Fruit fly (Drosophila melanogaster) whole organism, larva: ENCODE results near the gene CRAT.

Experiments
- noc ChIP-seq: fragments of 200-800 bp; sonication (Bioruptor generic); optimal IDR thresholded peaks from 3 replicates; lab custom pipeline; 2019; ENCODE audit warnings: missing biosample characterization, mild to moderate bottlenecking, missing genetic modification characterization, moderate library complexity

Gene CRAT

dm6 chr3R:6383466-6383769, 7.6 kb upstream of the CRAT start:
- TF ChIP-seq noc (tag; lab: Kevin White, UChicago) = no peak

- no peak for TF ChIP-seq noc (tag; lab: Kevin White, UChicago)
These were observed 7.1 kb upstream of the CRAT start, which contains the start of gene gzl for dm6 chr3R:6382733-6383465. Gene gzl (plus strand): TSS chr3R:6382914.

- no peak for TF ChIP-seq noc (tag; lab: Kevin White, UChicago)
These were observed 5.9 kb upstream of the CRAT start for dm6 chr3R:6381784-6382183.

dm6 chr3R:6380129-6380528, 4.3 kb upstream of the CRAT start, which contains the start of the genes CG1024 and TfIIFalpha:
Gene CG1024 (minus strand): TSS chr3R:6380328.
Gene TfIIFalpha (plus strand): TSS chr3R:6380467.
- no peak for TF ChIP-seq noc (tag; lab: Kevin White, UChicago)

dm6 chr3R:6377497-6377896, 1.7 kb upstream of the CRAT start, which contains the start of gene CG42537:
Gene CG42537 (plus strand): TSS chr3R:6377797.
- no peak for TF ChIP-seq noc (tag; lab: Kevin White, UChicago)

dm6 chr3R:6374307-6374574, 1.6 kb downstream of the CRAT start, which contains the start of gene CG42564:
Gene CG42564 (plus strand): TSS chr3R:6374475.
- TF ChIP-seq noc (tag; lab: Kevin White, UChicago) = no peak

DNA sequence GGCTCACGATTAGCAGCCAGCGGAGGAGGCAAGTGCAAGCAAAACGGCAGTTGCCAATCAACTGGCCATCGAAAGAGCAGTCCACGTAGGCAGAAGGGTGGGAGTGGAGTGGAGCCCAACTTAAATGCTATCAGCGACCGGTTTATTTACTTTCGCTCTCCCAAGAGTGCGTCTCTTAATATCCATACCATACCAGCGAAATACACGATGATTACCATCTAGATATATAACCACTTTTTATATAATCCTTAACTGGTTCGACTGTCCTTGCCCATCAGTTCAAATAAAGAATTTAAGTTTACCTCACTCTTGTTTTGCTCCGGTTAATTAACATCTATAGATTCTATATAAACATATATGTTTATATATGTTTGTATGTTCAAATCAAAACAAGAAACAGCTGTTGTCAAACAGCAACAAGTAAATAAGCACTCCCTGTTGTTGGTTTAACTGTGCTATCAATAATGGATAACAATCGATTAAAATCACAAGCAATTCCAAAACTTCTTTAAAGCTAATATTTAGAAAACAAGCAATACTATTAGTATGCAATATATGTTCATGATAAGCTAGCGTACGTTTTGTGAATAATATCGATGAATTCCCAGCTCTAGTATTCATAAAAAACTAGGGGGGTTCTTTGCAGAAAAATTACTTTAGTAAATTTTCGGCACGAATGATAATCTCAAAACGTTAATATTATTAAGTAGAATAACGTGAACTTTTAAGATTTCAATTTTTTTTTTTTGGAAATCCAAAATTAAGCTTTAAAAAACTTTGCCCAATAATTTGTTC, 2.1 kb downstream of the CRAT start:
- peak; percentile 21 for TF ChIP-seq noc (tag; lab: Kevin White, UChicago)

DNA sequence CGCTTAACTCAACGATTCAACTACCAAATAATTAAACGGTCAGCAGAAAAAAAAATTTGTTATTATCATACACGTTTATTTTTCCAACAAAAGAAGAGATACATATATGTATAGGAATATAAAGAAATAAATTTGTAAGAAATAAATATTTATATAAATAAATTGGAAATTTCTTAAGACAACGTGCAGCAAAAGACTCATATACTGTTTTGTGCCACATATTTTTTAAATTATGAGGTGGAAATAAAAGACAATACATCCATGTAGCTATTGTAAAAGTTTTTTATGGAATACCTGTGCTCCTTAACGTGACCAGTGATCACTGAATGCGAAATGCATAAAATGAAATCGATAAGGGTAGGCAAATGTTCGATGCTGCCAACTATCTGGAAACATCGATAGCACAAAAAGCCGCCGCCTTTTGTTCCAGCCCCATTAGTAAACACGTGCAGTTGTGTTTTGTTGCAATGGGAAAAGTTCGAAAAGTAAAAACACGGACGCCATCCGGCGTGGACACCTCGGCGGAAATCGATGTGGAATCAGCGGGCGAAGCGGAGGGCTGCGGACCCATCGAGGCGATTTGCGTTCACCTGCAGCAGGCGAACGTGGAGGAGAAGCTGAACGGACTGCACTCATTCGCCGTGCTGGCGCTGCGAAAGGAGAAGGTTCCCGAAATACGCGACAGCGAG, 7.2 kb downstream of the CRAT start, which contains the start of gene CG10286:
TSS of gene CG10286 (plus strand) at position 416 of the 689 bp plus-strand sequence.
- TF ChIP-seq noc (tag; lab: Kevin White, UChicago) = no peak

- TF ChIP-seq noc (tag; lab: Kevin White, UChicago) = no peak
These were observed 7.7 kb downstream of the CRAT start, which contains the start of gene CG42724 for dm6 chr3R:6368100-6368499. Gene CG42724 (minus strand): TSS chr3R:6368288.

dm6 chr3R:6354408-6354807, 21.4 kb downstream of the CRAT start:
- TF ChIP-seq noc (tag; lab: Kevin White, UChicago) = no peak

dm6 chr3R:6353624-6354352, 22.1 kb downstream of the CRAT start:
- TF ChIP-seq noc (tag; lab: Kevin White, UChicago) = peak; percentile 91

dm6 chr3R:6352893-6353623, 22.8 kb downstream of the CRAT start:
- peak; percentile 15 for TF ChIP-seq noc (tag; lab: Kevin White, UChicago)

DNA sequence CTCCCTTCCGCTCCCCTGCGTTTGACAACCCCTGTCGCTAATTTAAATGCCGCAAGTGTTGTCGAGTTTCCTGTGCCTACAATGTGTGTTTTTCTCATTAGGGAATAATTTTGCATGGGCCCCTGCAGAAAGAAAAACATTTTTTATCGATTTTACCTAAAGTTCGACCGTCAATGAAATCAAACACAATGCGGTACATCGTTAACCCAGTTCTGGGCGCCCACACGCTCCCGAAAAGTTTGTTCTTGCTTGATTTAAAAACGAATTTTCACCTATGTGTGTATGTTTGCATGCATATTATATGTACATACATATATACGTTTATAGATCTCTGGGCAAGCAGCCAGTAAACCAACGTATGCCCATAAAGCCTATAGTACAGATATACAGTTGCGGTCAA, 23.4 kb downstream of the CRAT start:
- TF ChIP-seq noc (tag; lab: Kevin White, UChicago) = no peak

DNA sequence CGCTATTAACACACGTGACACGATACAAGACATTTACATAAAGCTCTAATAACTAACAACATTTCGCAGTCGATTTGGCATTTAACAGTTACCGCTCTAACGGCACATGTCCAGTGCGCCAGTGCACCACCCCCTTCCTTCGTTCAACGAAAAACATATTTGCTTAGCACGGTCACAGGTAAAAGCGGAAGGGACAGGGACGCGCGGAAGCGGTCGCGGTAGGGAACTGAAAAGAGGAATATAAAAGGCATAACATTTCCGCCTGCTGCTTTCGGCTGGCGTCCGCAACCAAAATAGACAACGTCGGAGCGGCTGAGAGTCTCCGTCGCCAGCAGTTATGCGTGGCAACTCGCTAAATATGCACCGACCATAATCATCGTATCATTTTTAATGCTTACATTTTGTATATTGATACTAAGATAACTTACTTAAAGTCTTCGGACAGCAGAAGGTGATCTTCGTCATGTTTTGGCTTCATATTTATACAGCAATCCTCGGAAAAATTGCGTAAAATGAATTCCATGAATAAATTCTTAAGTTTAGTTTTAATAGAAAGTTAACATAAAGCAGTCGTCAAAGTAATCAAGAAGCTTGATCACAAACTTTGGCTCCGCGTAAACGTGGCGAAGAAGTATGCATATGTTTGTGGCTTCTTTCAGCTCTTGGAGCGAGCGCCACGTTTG, 24.0 kb downstream of the CRAT start:
- TF ChIP-seq noc (tag; lab: Kevin White, UChicago) = peak; percentile 19
